Fruit fly (Drosophila melanogaster): ENCODE results near the gene Nepl14.

Gene Nepl14

dm6 chr3R:22803655-22804341 lies 40.3 kb upstream of the Nepl14 start, which contains the start of gene CG7031:
Gene CG7031 (plus strand): TSS chr3R:22804291.
- TF ChIP-seq CG10631 (GFP tag; optimal IDR thresholded peaks at IDR 0.05) (no peak), CG7368 (GFP tag; optimal IDR thresholded peaks at IDR 0.05) (no peak), CG32006 (GFP tag; optimal IDR thresholded peaks at IDR 0.05) (peak; percentile 15), CG9139 (GFP tag; optimal IDR thresholded peaks at IDR 0.05) (no peak), vri (GFP tag; optimal IDR thresholded peaks at IDR 0.05) (no peak), CG11902 (GFP tag; optimal IDR thresholded peaks at IDR 0.05) (no peak), Met (GFP tag; optimal IDR thresholded peaks at IDR 0.05) (no peak), net (GFP tag; optimal IDR thresholded peaks at IDR 0.05) (no peak), spab (GFP tag; optimal IDR thresholded peaks at IDR 0.05) (no peak), CG6163 (GFP tag; IDR thresholded peaks at IDR 0.05) (0 out of 3 replicates have a peak, but pooled peaks have one; percentile 30), CG6792 (GFP tag; optimal IDR thresholded peaks at IDR 0.05) (no peak), OdsH (GFP tag; optimal IDR thresholded peaks at IDR 0.05) (no peak), Eip78C (GFP tag) (peak; percentile 58), fd85E (GFP tag; optimal IDR thresholded peaks at IDR 0.05) (no peak), eg (GFP tag; IDR thresholded peaks at IDR 0.05) (peak; percentile 39; the same call in 1 of the 3 replicates), Hr4 (GFP tag; optimal IDR thresholded peaks at IDR 0.05) (peak; percentile 51), dac (GFP tag; optimal IDR thresholded peaks at IDR 0.05) (no peak), CG1621 (tag; optimal IDR thresholded peaks at IDR 0.05) (no peak), Lpt (GFP tag; optimal IDR thresholded peaks at IDR 0.05) (peak; percentile 7), CG6854 (GFP tag; optimal IDR thresholded peaks at IDR 0.05) (no peak), CG31627 (GFP tag; optimal IDR thresholded peaks at IDR 0.05) (no peak)

dm6 chr3R:22793953-22794352 lies 30.4 kb upstream of the Nepl14 start:
- no peak for TF ChIP-seq CG1621 (tag; optimal IDR thresholded peaks at IDR 0.05)
- peak; percentile 27 for TF ChIP-seq svp (GFP tag)

- TF ChIP-seq OdsH (GFP tag; optimal IDR thresholded peaks at IDR 0.05) (no peak), CG1621 (tag; optimal IDR thresholded peaks at IDR 0.05) (no peak), cyc (GFP tag; optimal IDR thresholded peaks at IDR 0.05) (no peak), CG8632 (GFP tag; optimal IDR thresholded peaks at IDR 0.05) (no peak), Sox14 (GFP tag; optimal IDR thresholded peaks at IDR 0.05) (no peak), CG8319 (GFP tag; optimal IDR thresholded peaks at IDR 0.05) (no peak), CG9139 (GFP tag; optimal IDR thresholded peaks at IDR 0.05) (no peak), Eip78C (GFP tag) (no peak), dsx (GFP tag; optimal IDR thresholded peaks at IDR 0.05; ENCODE audit: poor library complexity, severe bottlenecking) (no peak), Gug (GFP tag; IDR thresholded peaks at IDR 0.05) (no peak), CG31627 (GFP tag; optimal IDR thresholded peaks at IDR 0.05) (no peak), ss (GFP tag; optimal IDR thresholded peaks at IDR 0.05) (no peak), CG6163 (GFP tag; IDR thresholded peaks at IDR 0.05) (no peak), CG16779 (tag; optimal IDR thresholded peaks at IDR 0.05) (no peak), Blimp-1 (GFP tag; optimal IDR thresholded peaks at IDR 0.05) (no peak), CG15336 (GFP tag; IDR thresholded peaks at IDR 0.05) (no peak), Eip75B (GFP tag; optimal IDR thresholded peaks at IDR 0.05) (no peak), CG6792 (GFP tag; optimal IDR thresholded peaks at IDR 0.05) (no peak), CG6276 (GFP tag; optimal IDR thresholded peaks at IDR 0.05) (no peak), Smox (GFP tag; optimal IDR thresholded peaks at IDR 0.05) (no peak)
These were observed 25.6 kb upstream of the Nepl14 start for dm6 chr3R:22789106-22789505.

dm6 chr3R:22784674-22785316 lies 21.3 kb upstream of the Nepl14 start:
- TF ChIP-seq CG3919 (GFP tag; optimal IDR thresholded peaks at IDR 0.05) (peak; percentile 79), CG16779 (tag; optimal IDR thresholded peaks at IDR 0.05) (no peak)

Data from whole organism, prepupa.